Fruit fly (Drosophila melanogaster) whole organism, larva: ENCODE measurements around the gene ab.

Source experiments
- noc ChIP-seq: fragments of 200-800 bp; sonication (Bioruptor generic); optimal IDR thresholded peaks from 3 replicates; lab custom pipeline; 2019; ENCODE audit warnings: missing biosample characterization, mild to moderate bottlenecking, missing genetic modification characterization, moderate library complexity

Gene ab

dm6 chr2L:11222079-11222478 lies 11.6 kb downstream of the ab start:
- no peak for TF ChIP-seq noc (tag; lab: Kevin White, UChicago)

DNA sequence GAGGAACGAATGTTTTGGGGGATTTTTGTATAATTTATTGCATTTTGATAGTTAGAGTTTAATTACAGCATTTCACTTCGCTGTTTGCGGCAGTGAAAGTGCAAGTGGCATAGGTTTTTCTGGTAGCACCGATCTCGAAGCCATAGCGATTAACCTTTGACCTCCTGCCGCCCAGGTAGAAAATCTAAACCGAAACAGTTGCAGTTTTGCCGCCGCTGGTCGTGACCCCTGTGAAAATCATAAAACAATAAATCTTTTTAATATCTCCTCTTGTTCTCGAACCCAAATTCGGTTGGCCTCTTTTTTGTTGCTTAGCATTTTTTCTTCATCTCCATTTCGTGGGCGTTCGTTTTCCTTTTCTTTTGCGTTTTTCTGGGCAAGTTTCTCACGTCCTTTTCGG lies 14.0 kb downstream of the ab start:
- TF ChIP-seq noc (tag; lab: Kevin White, UChicago) = no peak

- no peak for TF ChIP-seq noc (tag; lab: Kevin White, UChicago)
Measured at dm6 chr2L:11226035-11226434, 15.6 kb downstream of the ab start.

DNA sequence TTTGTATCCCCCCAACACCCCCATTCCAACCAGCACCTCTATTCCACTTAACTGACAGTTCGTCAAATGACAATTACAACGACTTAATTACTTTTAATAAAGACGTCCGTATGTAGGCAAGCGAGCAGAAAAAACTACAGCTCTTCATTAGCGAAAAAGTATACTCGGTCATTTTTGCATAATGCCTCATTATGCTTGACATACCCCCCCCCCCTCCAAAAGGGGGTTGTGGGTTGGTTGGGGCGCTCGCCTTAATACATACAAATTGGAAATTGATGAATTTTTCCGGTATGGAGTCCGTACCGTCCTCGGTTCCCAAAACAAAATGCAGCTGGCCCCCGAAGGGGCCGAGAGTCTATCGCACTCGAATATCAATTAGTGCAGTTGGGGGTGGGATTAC lies 16.8 kb downstream of the ab start:
- TF ChIP-seq noc (tag; lab: Kevin White, UChicago) = no peak

DNA sequence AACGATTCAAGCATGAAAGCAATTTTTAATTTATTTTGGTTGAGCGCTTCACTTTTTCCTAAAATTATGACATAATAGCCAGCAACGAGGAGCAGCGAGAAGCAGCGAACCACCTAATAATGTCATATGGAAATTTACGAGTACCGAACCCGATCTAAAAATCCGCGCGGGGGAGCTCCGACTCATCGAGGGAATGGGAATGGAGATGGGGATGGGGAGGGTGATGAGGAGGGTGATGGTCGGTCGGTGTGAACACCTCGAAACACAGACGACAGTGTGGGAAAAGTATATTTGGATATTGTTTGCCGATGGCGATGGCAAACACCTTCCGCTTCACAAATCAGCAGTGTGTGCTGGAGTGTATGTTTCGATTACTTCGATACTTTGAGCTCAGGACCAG lies 17.6 kb downstream of the ab start:
- TF ChIP-seq noc (tag; lab: Kevin White, UChicago) = no peak

- no peak for TF ChIP-seq noc (tag; lab: Kevin White, UChicago)
Measured at dm6 chr2L:11228909-11229574, 18.6 kb downstream of the ab start.

dm6 chr2L:11235534-11235933 lies 25.1 kb downstream of the ab start:
- no peak for TF ChIP-seq noc (tag; lab: Kevin White, UChicago)

DNA sequence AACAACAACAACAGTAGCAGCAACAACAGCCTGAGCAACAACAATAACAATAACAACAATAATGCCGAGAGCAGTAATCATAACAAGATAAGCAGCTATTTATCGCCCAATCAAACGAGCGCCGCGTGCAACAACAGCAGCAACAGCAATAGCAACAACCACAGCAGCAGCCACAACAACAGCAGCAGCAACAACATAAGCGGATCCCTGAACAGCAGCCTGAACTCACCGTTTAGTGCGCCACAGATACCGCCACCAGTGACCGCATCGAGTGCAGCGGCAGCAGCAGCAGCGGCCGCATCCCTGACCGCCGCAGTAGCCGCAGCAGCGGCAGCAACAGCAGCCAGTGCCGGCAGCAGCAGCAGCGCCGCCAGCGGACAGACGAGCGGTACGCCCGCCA lies 25.9 kb downstream of the ab start:
- TF ChIP-seq noc (tag; lab: Kevin White, UChicago) = no peak

dm6 chr2L:11243912-11244311 lies 33.4 kb downstream of the ab start:
- TF ChIP-seq noc (tag; lab: Kevin White, UChicago) = no peak

DNA sequence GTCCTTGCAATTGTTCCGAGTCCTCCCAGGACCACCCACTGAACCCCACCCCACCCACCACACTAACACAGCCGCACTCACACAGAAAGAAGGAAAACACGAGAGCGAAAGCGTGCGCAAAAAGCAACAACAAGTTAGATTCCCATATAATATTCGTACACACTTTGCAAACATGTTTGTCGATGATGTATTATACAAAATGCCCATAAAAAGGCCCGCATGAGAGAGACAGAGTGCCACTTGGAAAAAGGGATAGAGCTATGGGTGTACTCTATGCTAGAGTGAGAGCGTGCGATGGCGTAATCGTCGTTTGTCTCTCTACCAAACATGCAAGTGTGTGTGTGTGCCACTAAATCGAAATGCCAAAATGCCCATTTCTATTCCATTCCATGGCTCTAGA lies 37.3 kb downstream of the ab start:
- no peak for TF ChIP-seq noc (tag; lab: Kevin White, UChicago)

DNA sequence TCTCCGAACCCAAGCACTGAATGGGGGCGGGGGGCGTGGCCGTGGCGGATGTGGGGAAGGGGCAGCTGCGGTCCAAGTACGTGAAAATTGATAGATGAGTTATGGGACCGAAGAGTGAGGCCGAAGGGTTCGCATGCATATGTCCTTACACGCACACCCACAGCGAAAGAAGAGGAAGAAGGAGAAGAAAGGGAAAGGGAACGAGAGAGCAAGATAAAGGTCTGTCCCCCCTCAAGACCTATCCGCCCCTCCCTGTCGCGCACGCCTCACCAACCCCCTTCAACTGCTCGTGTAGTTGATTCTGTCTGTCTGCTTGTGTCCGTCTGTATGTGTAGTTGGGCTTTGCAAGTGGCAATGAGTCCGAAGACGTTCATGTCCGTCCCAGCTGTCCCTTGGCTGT lies 38.9 kb downstream of the ab start:
- no peak for TF ChIP-seq noc (tag; lab: Kevin White, UChicago)

DNA sequence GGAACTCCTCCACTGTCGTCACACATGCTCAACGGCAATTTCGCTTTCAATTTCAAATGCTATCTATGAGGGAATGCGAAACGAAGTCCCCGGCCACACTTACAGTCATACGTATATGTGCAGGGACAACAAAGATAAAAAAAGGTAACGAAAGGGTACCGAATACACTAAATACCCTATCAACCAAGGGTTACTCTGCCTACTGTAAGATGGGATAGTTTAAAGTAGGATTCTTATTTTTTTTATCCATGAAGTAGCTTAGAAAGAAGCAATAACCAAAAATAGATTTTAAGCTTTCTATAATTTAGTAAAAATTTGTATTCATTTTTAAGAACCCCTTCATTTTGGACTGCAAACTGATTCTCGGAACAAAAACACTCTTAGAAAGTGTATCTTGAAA lies 40.7 kb downstream of the ab start:
- TF ChIP-seq noc (tag; lab: Kevin White, UChicago) = no peak

- no peak for TF ChIP-seq noc (tag; lab: Kevin White, UChicago)
Measured at dm6 chr2L:11268933-11269631, 58.6 kb downstream of the ab start, which contains the start of gene cmet. Gene cmet (minus strand): TSS chr2L:11269002.

- TF ChIP-seq noc (tag; lab: Kevin White, UChicago) = no peak
Measured at dm6 chr2L:11269632-11269965, 59.1 kb downstream of the ab start, which contains the start of gene cana. Gene cana (plus strand): TSS chr2L:11269780.

- TF ChIP-seq noc (tag; lab: Kevin White, UChicago) = peak; percentile 52
Measured at dm6 chr2L:11271622-11272282, 61.3 kb downstream of the ab start.

DNA sequence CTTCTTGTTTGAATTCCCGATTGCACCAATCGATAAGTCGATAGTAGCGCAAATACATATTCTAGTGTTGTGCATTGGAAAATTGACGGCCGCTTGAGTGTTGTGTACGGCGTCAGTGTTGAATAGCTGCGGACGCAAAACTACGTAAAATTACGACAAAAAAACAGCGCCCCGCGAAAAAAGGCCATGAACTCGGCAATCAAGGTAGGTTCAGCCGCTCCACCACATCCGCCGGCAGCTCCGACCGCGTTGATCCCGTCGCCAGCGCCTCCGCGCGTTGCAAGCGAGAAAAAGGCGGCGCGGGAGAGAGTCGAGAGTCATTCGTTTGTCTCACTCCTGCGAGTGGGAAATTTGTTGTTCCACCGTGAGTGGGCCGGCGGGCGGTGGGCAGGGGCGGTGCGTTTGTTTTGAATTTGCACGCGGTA lies 67.5 kb downstream of the ab start, which contains the start of gene CG33695:
Gene CG33695 (plus strand): TSS at position 95 of the 425 bp plus-strand sequence.
- no peak for TF ChIP-seq noc (tag; lab: Kevin White, UChicago)
